Fruit fly (Drosophila melanogaster) Kc167 (cell line): Measurements from ENCODE around the gene CG4115.

Experiments used
- Sin3A ChIP-seq: fragments of >200 bp; optimal IDR thresholded peaks from 2 replicates; lab custom pipeline; 2018; ENCODE audit warnings: missing external identifiers
- psq ChIP-seq: fragments of >200 bp; optimal IDR thresholded peaks from 2 replicates; lab custom pipeline; 2017; ENCODE audit warnings: missing external identifiers

dm6 chr3R:12365264-12365840 lies 5.5 kb downstream of the CG4115 start, which contains the start of gene GstD10:
- TF ChIP-seq psq (lab: Kevin White, UChicago): no peak
- TF ChIP-seq Sin3A: no peak
